Fruit fly (Drosophila melanogaster) whole organism: ENCODE data around the gene CG3552.

Experiments
- CG8478 ChIP-seq: fragments of >200 bp; optimal IDR thresholded peaks from 2 replicates; lab custom pipeline; 2018; ENCODE audit warnings: inconsistent platforms
- Dll ChIP-seq: fragments of >200 bp; optimal IDR thresholded peaks from 2 replicates; lab custom pipeline; 2017
- EcR ChIP-seq, 2 experiments: fragments of >200 bp; optimal IDR thresholded peaks; 2 replicates each; lab custom pipeline; 2017; ENCODE audit warnings: missing biosample characterization in 2 of 2, missing genetic modification characterization in 2 of 2, missing genetic modification reagents in 2 of 2
- pan ChIP-seq: fragments of >200 bp; optimal IDR thresholded peaks from 2 replicates; lab custom pipeline; 2017
- psq ChIP-seq: fragments of >200 bp; optimal IDR thresholded peaks from 2 replicates; lab custom pipeline; 2017
- usp ChIP-seq: fragments of >200 bp; optimal IDR thresholded peaks from 2 replicates; lab custom pipeline; 2017; ENCODE audit warnings: missing biosample characterization, missing genetic modification characterization, mixed read lengths

The CG3552 gene

DNA sequence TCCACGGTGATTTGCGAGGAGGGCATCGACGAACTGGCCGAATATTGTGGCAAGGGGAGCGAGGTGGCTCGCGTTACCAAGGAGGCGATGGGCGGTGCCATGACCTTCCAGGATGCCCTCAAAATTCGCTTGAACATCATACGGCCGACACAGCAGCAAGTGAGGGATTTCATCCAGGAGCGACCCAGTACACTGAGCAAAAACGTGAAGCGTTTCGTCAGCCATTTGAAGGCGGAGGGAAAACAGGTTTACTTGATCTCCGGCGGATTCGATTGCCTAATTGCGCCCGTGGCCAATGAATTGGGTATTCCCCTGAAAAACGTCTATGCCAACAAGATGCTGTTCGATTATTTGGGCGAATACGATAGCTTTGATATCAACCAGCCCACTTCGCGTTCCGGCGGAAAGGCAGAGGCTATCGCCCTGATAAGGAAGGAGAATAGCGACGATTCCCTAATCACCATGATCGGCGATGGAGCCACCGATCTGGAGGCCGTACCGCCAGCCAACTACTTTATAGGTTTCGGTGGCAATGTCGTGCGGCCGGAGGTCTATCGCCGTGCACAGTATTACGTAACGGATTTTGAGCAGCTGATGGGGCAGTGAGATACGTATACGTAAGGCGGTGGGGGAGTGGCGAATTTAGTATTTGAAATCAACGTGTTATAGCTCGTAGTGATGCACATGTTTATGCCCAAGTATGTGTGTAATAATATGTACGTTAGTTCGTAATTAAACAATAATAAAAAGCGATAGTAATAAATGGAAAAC, 32.2 kb upstream of the CG3552 start:
- TF ChIP-seq psq (lab: Kevin White, UChicago) (no peak), Dll (lab: Kevin White, UChicago) (no peak), pan (no peak), CG8478 (lab: Kevin White, UChicago) (no peak), EcR (GFP tag; optimal IDR thresholded peaks at IDR 0.05; lab: Kevin White, UChicago) (no peak), usp (GFP tag; lab: Kevin White, UChicago) (no peak)

dm6 chr3L:9424528-9424911, 31.6 kb upstream of the CG3552 start:
- TF ChIP-seq EcR (GFP tag; optimal IDR thresholded peaks at IDR 0.05; lab: Kevin White, UChicago) (no peak), usp (GFP tag; lab: Kevin White, UChicago) (no peak), CG8478 (lab: Kevin White, UChicago) (no peak), psq (lab: Kevin White, UChicago) (no peak), Dll (lab: Kevin White, UChicago) (no peak), pan (no peak)

- TF ChIP-seq CG8478 (lab: Kevin White, UChicago), result no peak
- no peak for TF ChIP-seq psq (lab: Kevin White, UChicago)
- no peak for TF ChIP-seq Dll (lab: Kevin White, UChicago)
- TF ChIP-seq usp (GFP tag; lab: Kevin White, UChicago), result no peak
- no peak for TF ChIP-seq pan
- TF ChIP-seq EcR (GFP tag; optimal IDR thresholded peaks at IDR 0.05; lab: Kevin White, UChicago), result no peak
Measured at dm6 chr3L:9425838-9426237, 30.3 kb upstream of the CG3552 start.

dm6 chr3L:9426656-9427294, 29.3 kb upstream of the CG3552 start, which contains the start of the genes Atat and Shc:
Atat (minus strand) TSS chr3L:9426758.
Shc (plus strand) TSS chr3L:9427010.
- TF ChIP-seq CG8478 (lab: Kevin White, UChicago) (no peak), EcR (GFP tag; optimal IDR thresholded peaks at IDR 0.05; lab: Kevin White, UChicago) (no peak), usp (GFP tag; lab: Kevin White, UChicago) (no peak), psq (lab: Kevin White, UChicago) (no peak), pan (no peak), Dll (lab: Kevin White, UChicago) (no peak)

- no peak for TF ChIP-seq psq (lab: Kevin White, UChicago)
- TF ChIP-seq usp (GFP tag; lab: Kevin White, UChicago), result no peak
- TF ChIP-seq CG8478 (lab: Kevin White, UChicago), result no peak
- TF ChIP-seq EcR (GFP tag; optimal IDR thresholded peaks at IDR 0.05; lab: Kevin White, UChicago), result no peak
- TF ChIP-seq Dll (lab: Kevin White, UChicago), result no peak
- TF ChIP-seq pan, result no peak
Measured at dm6 chr3L:9429665-9430607, 26.2 kb upstream of the CG3552 start, which contains the start of the genes RpS17 and MTF-1. RpS17 (minus strand) TSS chr3L:9429821. MTF-1 (plus strand) TSS chr3L:9430312.

- TF ChIP-seq CG8478 (lab: Kevin White, UChicago), result no peak
- no peak for TF ChIP-seq usp (GFP tag; lab: Kevin White, UChicago)
- no peak for TF ChIP-seq EcR (GFP tag; optimal IDR thresholded peaks at IDR 0.05; lab: Kevin White, UChicago)
- no peak for TF ChIP-seq Dll (lab: Kevin White, UChicago)
- TF ChIP-seq psq (lab: Kevin White, UChicago), result no peak
- no peak for TF ChIP-seq pan
Measured at dm6 chr3L:9430608-9430952, 25.5 kb upstream of the CG3552 start.

DNA sequence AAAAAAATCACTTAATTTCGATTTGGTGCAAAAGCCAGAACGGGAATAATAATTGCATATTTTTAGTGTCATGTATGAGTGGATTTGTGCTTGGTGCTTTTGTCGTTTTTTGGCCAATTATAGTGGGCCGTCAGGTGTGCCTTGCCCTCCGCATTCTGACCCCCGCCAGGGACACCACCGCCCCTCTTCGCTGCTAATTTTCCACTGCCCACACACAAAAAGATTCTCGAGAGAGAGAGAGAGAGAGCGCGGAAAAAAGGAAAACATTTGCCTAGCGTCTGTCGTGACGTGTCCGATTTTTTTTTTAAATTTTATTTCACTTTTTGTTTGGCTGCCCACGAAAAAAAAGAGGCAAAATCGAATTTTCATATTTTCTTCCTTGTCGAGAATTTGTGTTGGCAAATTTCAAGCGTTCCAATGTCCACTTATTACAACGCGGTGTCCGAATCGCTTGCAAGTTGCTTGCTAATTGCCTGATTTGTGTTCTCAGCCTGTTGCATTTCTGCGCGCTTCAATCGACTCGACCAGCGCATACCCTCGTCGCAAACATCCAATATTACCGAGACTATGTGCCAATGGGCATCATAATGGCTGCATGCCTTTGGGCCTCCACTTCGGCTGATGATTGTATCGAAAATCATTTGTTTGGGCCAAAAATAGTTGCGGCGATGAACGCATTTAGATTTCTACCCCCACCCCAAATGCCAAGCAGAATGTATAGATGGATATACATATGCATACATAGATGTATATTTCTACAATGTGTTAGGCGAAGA, 24.1 kb upstream of the CG3552 start:
- peak; percentile 4 for TF ChIP-seq pan
- TF ChIP-seq EcR (GFP tag; optimal IDR thresholded peaks at IDR 0.05; lab: Kevin White, UChicago), result no peak
- TF ChIP-seq psq (lab: Kevin White, UChicago), result no peak

DNA sequence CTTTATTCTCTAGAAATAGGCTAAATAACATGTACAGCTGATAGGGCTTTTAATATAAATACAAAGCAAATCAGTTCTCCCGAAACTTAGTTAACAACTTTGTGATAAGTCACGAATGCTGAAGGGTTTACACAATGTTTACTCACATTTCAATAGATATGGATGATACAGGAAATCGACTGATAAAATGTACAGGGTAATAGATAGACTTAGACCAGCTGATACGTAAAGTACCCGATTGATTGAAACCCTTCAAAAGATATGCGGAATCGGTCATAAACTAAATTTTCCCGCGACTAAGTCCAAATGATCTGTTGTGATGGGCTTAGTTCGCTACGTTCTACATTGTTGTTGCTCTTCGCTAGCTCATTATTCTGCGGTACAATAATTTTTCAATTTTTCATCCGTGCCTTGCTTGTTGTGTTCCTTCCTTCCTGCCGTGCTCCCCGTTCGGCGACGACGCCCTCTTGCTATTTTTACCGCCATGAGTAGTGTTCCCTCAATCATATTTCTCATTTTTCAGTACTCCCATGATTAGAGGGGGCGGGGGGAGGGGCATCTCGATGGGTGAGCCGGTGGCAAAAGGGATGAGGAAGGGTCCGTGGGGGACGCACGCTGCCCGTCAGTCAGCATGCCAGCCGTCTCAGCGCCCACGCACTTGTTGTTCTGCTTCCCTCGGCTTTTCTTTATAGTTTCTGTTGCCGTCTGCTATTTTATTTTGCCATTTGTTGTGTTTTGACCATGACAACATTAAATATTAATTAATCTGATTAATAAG, 23.1 kb upstream of the CG3552 start:
- TF ChIP-seq usp (GFP tag; lab: Kevin White, UChicago), result no peak
- no peak for TF ChIP-seq pan
- TF ChIP-seq EcR (GFP tag; optimal IDR thresholded peaks at IDR 0.05; lab: Kevin White, UChicago), result no peak
- TF ChIP-seq psq (lab: Kevin White, UChicago), result no peak
- no peak for TF ChIP-seq Dll (lab: Kevin White, UChicago)
- no peak for TF ChIP-seq CG8478 (lab: Kevin White, UChicago)

DNA sequence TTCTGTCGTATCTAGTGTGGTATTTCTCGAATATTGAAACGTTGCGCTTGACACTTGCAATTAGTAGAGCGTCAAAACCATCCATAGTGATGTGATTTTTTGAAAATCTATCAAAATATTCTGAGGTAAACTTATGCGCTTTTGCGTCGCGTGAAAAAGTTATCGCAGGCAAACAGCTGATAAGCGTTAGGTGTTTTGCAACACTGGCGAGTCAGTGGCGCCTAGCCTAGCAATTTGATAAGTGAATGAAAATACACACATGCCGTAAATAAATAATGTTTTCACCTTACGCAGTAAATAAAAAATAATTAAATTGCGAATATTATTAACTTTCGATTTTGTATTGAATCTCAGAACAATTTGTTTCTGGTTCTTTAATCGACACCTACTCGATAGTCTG, 20.8 kb upstream of the CG3552 start, which contains the start of gene CG42526:
TSS of gene CG42526 (minus strand) at position 85 of the 400 bp plus-strand sequence.
- TF ChIP-seq usp (GFP tag; lab: Kevin White, UChicago), result no peak
- no peak for TF ChIP-seq pan
- no peak for TF ChIP-seq CG8478 (lab: Kevin White, UChicago)
- no peak for TF ChIP-seq EcR (GFP tag; optimal IDR thresholded peaks at IDR 0.05; lab: Kevin White, UChicago)
- no peak for TF ChIP-seq Dll (lab: Kevin White, UChicago)
- no peak for TF ChIP-seq psq (lab: Kevin White, UChicago)
